Worm (Caenorhabditis elegans): ENCODE results near the gene F57G12.1.

The F57G12.1 gene

DNA sequence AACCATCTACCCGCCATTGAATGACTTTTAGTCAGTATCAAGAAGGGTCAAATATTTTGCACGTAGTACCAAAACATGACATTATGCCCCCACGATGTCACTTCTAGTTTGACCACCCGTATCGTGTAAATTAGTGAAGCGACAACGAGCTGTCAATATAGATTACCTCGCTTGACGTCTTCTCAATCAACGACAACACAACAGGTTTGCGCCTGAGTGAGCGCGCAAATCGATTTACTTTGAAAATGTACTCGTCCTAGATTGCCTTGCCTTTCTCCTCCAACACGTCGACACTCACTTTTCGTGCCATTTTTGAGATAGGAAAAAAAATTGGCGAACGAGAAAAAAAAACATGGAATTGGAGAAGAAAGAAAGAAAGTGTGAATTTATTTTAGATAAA, 9.2 kb upstream of the F57G12.1 start (continued):
- TF ChIP-seq unc-39 (tag; optimal IDR thresholded peaks at IDR 0.05) (no peak), elt-3 (tag; optimal IDR thresholded peaks at IDR 0.05) (no peak), lin-39 (tag; optimal IDR thresholded peaks at IDR 0.05) (no peak), egl-27 (tag; optimal IDR thresholded peaks at IDR 0.05) (no peak), nhr-25 (tag; optimal IDR thresholded peaks at IDR 0.05) (peak; percentile 91), ztf-4 (tag; optimal IDR thresholded peaks at IDR 0.05) (no peak), dmd-4 (tag; optimal IDR thresholded peaks at IDR 0.05) (no peak), ceh-16 (tag; optimal IDR thresholded peaks at IDR 0.05) (peak; percentile 62), nhr-11 (tag; optimal IDR thresholded peaks at IDR 0.05) (no peak), unc-55 (GFP tag; optimal IDR thresholded peaks at IDR 0.05) (no peak), crh-2 (tag; optimal IDR thresholded peaks at IDR 0.05) (peak; percentile 42), sma-9 (GFP tag; optimal IDR thresholded peaks at IDR 0.05) (peak; percentile 73), sma-9 (tag; optimal IDR thresholded peaks at IDR 0.05) (no peak)

ce11 chrX:12179817-12180384, 8.4 kb upstream of the F57G12.1 start:
- TF ChIP-seq alr-1 (tag; optimal IDR thresholded peaks at IDR 0.05) = no peak
- TF ChIP-seq mab-5 (tag; optimal IDR thresholded peaks at IDR 0.05) = peak; percentile 48
- TF ChIP-seq unc-55 (GFP tag; optimal IDR thresholded peaks at IDR 0.05) = peak; percentile 73

DNA sequence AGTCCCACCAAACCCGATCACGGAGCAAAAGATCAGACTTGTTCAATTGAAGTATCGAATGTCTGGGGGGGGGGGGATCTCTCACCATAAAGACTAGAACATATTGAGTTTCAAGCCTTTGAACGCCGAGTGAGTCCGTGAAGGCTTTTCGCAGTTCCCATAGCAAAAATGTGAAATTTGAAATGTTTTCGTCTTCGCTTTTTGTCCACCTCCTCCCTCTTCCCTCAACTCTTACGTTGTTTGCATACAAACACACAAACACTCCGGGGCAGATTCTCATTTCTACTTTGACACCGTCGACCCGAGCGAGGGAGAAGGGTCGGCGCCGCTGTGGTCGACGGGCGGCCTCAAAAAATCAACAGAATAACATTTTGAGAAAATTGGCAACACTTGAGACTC, 7.6 kb upstream of the F57G12.1 start:
- TF ChIP-seq nhr-77 (tag; optimal IDR thresholded peaks at IDR 0.05) = no peak
- peak; percentile 75 for TF ChIP-seq F13H6.1 (tag; optimal IDR thresholded peaks at IDR 0.05)
- peak; percentile 3 for TF ChIP-seq nhr-129 (tag; optimal IDR thresholded peaks at IDR 0.05)
- no peak for TF ChIP-seq alr-1 (tag; optimal IDR thresholded peaks at IDR 0.05)
- no peak for TF ChIP-seq lin-13 (GFP tag; optimal IDR thresholded peaks at IDR 0.05)
- peak; percentile 58 for TF ChIP-seq sma-9 (GFP tag; optimal IDR thresholded peaks at IDR 0.05)
- no peak for TF ChIP-seq sma-9 (tag; optimal IDR thresholded peaks at IDR 0.05)
- TF ChIP-seq nhr-21 (tag; optimal IDR thresholded peaks at IDR 0.05) = no peak
- no peak for TF ChIP-seq nhr-6 (tag; optimal IDR thresholded peaks at IDR 0.05)

- no peak for TF ChIP-seq lin-11 (tag; optimal IDR thresholded peaks at IDR 0.05)
- TF ChIP-seq nhr-77 (tag; optimal IDR thresholded peaks at IDR 0.05) = no peak
- TF ChIP-seq alr-1 (tag; optimal IDR thresholded peaks at IDR 0.05) = no peak
- TF ChIP-seq ztf-11 (tag; optimal IDR thresholded peaks at IDR 0.05) = no peak
- no peak for TF ChIP-seq aly-2 (tag; optimal IDR thresholded peaks at IDR 0.05)
- peak; percentile 27 for TF ChIP-seq sem-4 (tag; optimal IDR thresholded peaks at IDR 0.05)
- TF ChIP-seq nhr-25 (tag; optimal IDR thresholded peaks at IDR 0.05) = peak; percentile 62
- no peak for TF ChIP-seq ztf-4 (tag; optimal IDR thresholded peaks at IDR 0.05)
- TF ChIP-seq lsy-2 (tag; optimal IDR thresholded peaks at IDR 0.05) = peak in 1 of 2 experiments; percentile 7
- peak; percentile 13 for TF ChIP-seq C34F6.9 (tag; optimal IDR thresholded peaks at IDR 0.05)
- TF ChIP-seq skn-1 (tag; optimal IDR thresholded peaks at IDR 0.05) = no peak
- TF ChIP-seq nhr-237 (tag; optimal IDR thresholded peaks at IDR 0.05) = no peak
- no peak for TF ChIP-seq nhr-12 (tag; optimal IDR thresholded peaks at IDR 0.05)
- TF ChIP-seq crh-2 (tag; optimal IDR thresholded peaks at IDR 0.05) = peak; percentile 5
- TF ChIP-seq sma-9 (GFP tag; optimal IDR thresholded peaks at IDR 0.05) = no peak
- TF ChIP-seq sma-9 (tag; optimal IDR thresholded peaks at IDR 0.05) = no peak
- no peak for TF ChIP-seq ama-1 (optimal IDR thresholded peaks at IDR 0.05)
Observed at ce11 chrX:12178351-12179089, 7.0 kb upstream of the F57G12.1 start.

- TF ChIP-seq unc-55 (GFP tag; optimal IDR thresholded peaks at IDR 0.05) = peak; percentile 3
- TF ChIP-seq gmeb-1 (tag; optimal IDR thresholded peaks at IDR 0.05) = no peak
- no peak for TF ChIP-seq unc-39 (tag; optimal IDR thresholded peaks at IDR 0.05)
- peak; percentile 21 for TF ChIP-seq sem-4 (tag; optimal IDR thresholded peaks at IDR 0.05)
Observed at ce11 chrX:12177521-12177920, 6.0 kb upstream of the F57G12.1 start.

DNA sequence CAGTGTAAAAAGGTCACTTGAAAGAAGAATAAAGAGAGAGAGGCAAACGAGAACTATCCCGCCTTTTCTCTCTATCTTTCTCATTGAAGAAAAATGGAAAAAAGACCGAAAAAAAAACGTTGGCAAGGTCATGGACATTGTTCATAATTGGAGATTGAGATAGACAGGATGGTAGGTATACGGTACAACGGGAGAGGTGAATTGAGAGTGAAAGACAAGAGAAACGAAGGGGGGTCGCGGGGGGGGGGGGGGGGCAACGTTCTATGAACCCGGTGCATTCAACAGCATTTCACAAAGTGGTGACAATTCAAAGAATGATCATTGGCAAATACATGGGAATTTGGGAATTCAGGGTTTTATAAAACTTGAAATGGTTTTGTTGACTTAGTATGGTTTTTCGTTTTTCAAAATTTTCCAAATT, 5.4 kb upstream of the F57G12.1 start:
- TF ChIP-seq unc-39 (tag; optimal IDR thresholded peaks at IDR 0.05) (no peak), nhr-25 (tag; optimal IDR thresholded peaks at IDR 0.05) (peak; percentile 68), elt-3 (tag; optimal IDR thresholded peaks at IDR 0.05) (no peak), crh-2 (tag; optimal IDR thresholded peaks at IDR 0.05) (peak; percentile 45), nhr-6 (tag; optimal IDR thresholded peaks at IDR 0.05) (no peak), ZK546.5 (tag; optimal IDR thresholded peaks at IDR 0.05) (no peak)
